Worm (Caenorhabditis elegans) whole organism, L4 larva: ENCODE data around the gene C06H5.11.

ENCODE experiments used
- D1046.2 ChIP-seq: fragments of 200-800 bp; sonication (Bioruptor generic); IDR thresholded peaks from 2 replicates; pipeline ENCODE4 v1.3.6; 2022; ENCODE audit warnings: missing genetic modification characterization, missing compliant biosample characterization
- F49E8.2 ChIP-seq: sonication (generic microtip); optimal IDR thresholded peaks from 2 replicates; lab custom pipeline; 2016; ENCODE audit warnings: missing compliant biosample characterization, mild to moderate bottlenecking, missing genetic modification characterization, borderline replicate concordance
- Y48G9A.11 ChIP-seq: fragments of 200-800 bp; sonication (Bioruptor generic); IDR thresholded peaks from 2 replicates; pipeline ENCODE4 v1.3.6; 2022; ENCODE audit warnings: missing genetic modification reagents, missing genetic modification characterization, missing compliant biosample characterization
- ZK546.5 ChIP-seq, 2 experiments: sonication (generic microtip); optimal IDR thresholded peaks; 2 replicates each; lab custom pipeline; 2017; ENCODE audit warnings: missing biosample characterization in 2 of 2, missing genetic modification characterization in 2 of 2
- aha-1 ChIP-seq: fragments of 150-350 bp; peaks from one replicate; lab custom pipeline; 2014; ENCODE audit warnings: missing biosample characterization, missing genetic modification characterization
- ama-1 ChIP-seq: fragments of 150-350 bp; optimal IDR thresholded peaks from 2 replicates; lab custom pipeline; 2014; ENCODE audit warnings: inconsistent platforms, mixed read lengths
- arid-1 ChIP-seq: fragments of 200-800 bp; sonication (Bioruptor generic); conservative IDR thresholded peaks from 2 replicates; pipeline ENCODE4 v1.3.6; 2022; ENCODE audit warnings: missing genetic modification reagents, missing genetic modification characterization, missing compliant biosample characterization
- ceh-20 ChIP-seq: fragments of 200-800 bp; sonication (Bioruptor generic); IDR thresholded peaks from 2 replicates; pipeline ENCODE4 v1.3.6; 2022; ENCODE audit warnings: missing genetic modification reagents, missing genetic modification characterization, missing compliant biosample characterization
- ceh-28 ChIP-seq: fragments of 150-350 bp; optimal IDR thresholded peaks from 2 replicates; lab custom pipeline; 2014; ENCODE audit warnings: missing biosample characterization, missing genetic modification reagents, missing genetic modification characterization
- ceh-44 ChIP-seq: fragments of 200-800 bp; sonication (Bioruptor generic); IDR thresholded peaks from 2 replicates; pipeline ENCODE4 v1.3.6; 2022; ENCODE audit warnings: missing genetic modification reagents, missing genetic modification characterization, missing compliant biosample characterization
- ceh-82 ChIP-seq: sonication (generic microtip); optimal IDR thresholded peaks from 2 replicates; lab custom pipeline; 2017; ENCODE audit warnings: missing biosample characterization, missing genetic modification characterization
- daf-8 ChIP-seq: fragments of 200-800 bp; sonication (Bioruptor generic); IDR thresholded peaks from 2 replicates; pipeline ENCODE4 v1.3.6; 2022; ENCODE audit warnings: missing genetic modification characterization, missing compliant biosample characterization
- dmd-8 ChIP-seq: fragments of 200-800 bp; sonication (Bioruptor generic); IDR thresholded peaks from 2 replicates; pipeline ENCODE4 v1.3.6; 2022; ENCODE audit warnings: missing genetic modification characterization, missing compliant biosample characterization
- dpl-1 ChIP-seq: fragments of 150-350 bp; optimal IDR thresholded peaks from 2 replicates; lab custom pipeline; 2014; ENCODE audit warnings: missing biosample characterization, missing genetic modification reagents, missing genetic modification characterization
- duxl-1 ChIP-seq: sonication (generic microtip); optimal IDR thresholded peaks from 2 replicates; lab custom pipeline; 2016; ENCODE audit warnings: mild to moderate bottlenecking, missing genetic modification characterization, moderate library complexity, missing compliant biosample characterization; ENCODE audit not compliant: poor library complexity
- dve-1 ChIP-seq: sonication (generic microtip); optimal IDR thresholded peaks from 2 replicates; lab custom pipeline; 2017; ENCODE audit warnings: antibody characterized with exemption, mild to moderate bottlenecking, missing genetic modification characterization, missing compliant biosample characterization; ENCODE audit not compliant: insufficient read depth
- egl-27 ChIP-seq: sonication (generic microtip); optimal IDR thresholded peaks from 3 replicates; lab custom pipeline; 2017; ENCODE audit warnings: missing biosample characterization, missing genetic modification reagents, missing genetic modification characterization
- egl-43 ChIP-seq: fragments of 200-800 bp; sonication (Bioruptor generic); IDR thresholded peaks from 2 replicates; pipeline ENCODE4 v1.3.6; 2022; ENCODE audit warnings: missing genetic modification reagents, missing genetic modification characterization, missing compliant biosample characterization
- fkh-10 ChIP-seq: fragments of 150-350 bp; optimal IDR thresholded peaks from 2 replicates; lab custom pipeline; 2014; ENCODE audit warnings: missing biosample characterization, missing genetic modification reagents, missing genetic modification characterization
- hlh-30 ChIP-seq: sonication (generic microtip); optimal IDR thresholded peaks from 2 replicates; lab custom pipeline; 2017; ENCODE audit warnings: antibody characterized with exemption, mild to moderate bottlenecking, missing genetic modification characterization, missing compliant biosample characterization; ENCODE audit not compliant: insufficient read depth
- lim-7 ChIP-seq: fragments of 200-800 bp; sonication (Bioruptor generic); IDR thresholded peaks from 2 replicates; pipeline ENCODE4 v1.3.6; 2022; ENCODE audit warnings: missing genetic modification characterization, missing compliant biosample characterization
- lin-15B ChIP-seq: fragments of 150-350 bp; sonication (generic microtip); optimal IDR thresholded peaks from 3 replicates; lab custom pipeline; 2014; ENCODE audit warnings: missing biosample characterization, missing genetic modification characterization
- lin-38 ChIP-seq: fragments of 200-800 bp; sonication (Bioruptor generic); IDR thresholded peaks from 2 replicates; pipeline ENCODE4 v1.3.6; 2022; ENCODE audit warnings: missing genetic modification reagents, missing genetic modification characterization, missing compliant biosample characterization
- lin-39 ChIP-seq: fragments of 150-350 bp; optimal IDR thresholded peaks from 2 replicates; lab custom pipeline; 2014; ENCODE audit warnings: missing biosample characterization, missing genetic modification reagents, missing genetic modification characterization
- lir-3 ChIP-seq: sonication (generic microtip); optimal IDR thresholded peaks from 2 replicates; lab custom pipeline; 2016; ENCODE audit warnings: mild to moderate bottlenecking, missing genetic modification characterization, missing compliant biosample characterization
- madf-5 ChIP-seq, 2 experiments: fragments of 200-800 bp; sonication (Bioruptor generic); IDR thresholded peaks; 2 replicates each; pipeline ENCODE4 v1.3.6; 2022; ENCODE audit warnings: missing compliant biosample characterization in 2 of 2, missing genetic modification characterization in 2 of 2
- madf-9 ChIP-seq: fragments of 200-800 bp; sonication (Bioruptor generic); conservative IDR thresholded peaks from 2 replicates; pipeline ENCODE4 v1.3.6; 2022; ENCODE audit warnings: missing genetic modification reagents, missing genetic modification characterization, missing compliant biosample characterization
- mep-1 ChIP-seq: fragments of 150-350 bp; sonication (generic microtip); optimal IDR thresholded peaks from 3 replicates; lab custom pipeline; 2014; ENCODE audit warnings: missing biosample characterization, missing genetic modification characterization
- mes-2 ChIP-seq: sonication (generic microtip); optimal IDR thresholded peaks from 2 replicates; lab custom pipeline; 2016; ENCODE audit warnings: missing genotype, mild to moderate bottlenecking, missing genetic modification characterization, missing compliant biosample characterization; ENCODE audit not compliant: poor library complexity, severe bottlenecking
- nhr-111 ChIP-seq: fragments of 200-800 bp; sonication (Bioruptor generic); optimal IDR thresholded peaks from 2 replicates; lab custom pipeline; 2018; ENCODE audit warnings: mild to moderate bottlenecking, missing genetic modification characterization, missing compliant biosample characterization
- nhr-237 ChIP-seq: sonication (generic microtip); optimal IDR thresholded peaks from 2 replicates; lab custom pipeline; 2017; ENCODE audit warnings: missing biosample characterization, missing genetic modification characterization
- nhr-28 ChIP-seq: fragments of 150-350 bp; optimal IDR thresholded peaks from 2 replicates; lab custom pipeline; 2014; ENCODE audit warnings: missing biosample characterization, missing genetic modification characterization
- nhr-48 ChIP-seq: sonication (generic microtip); optimal IDR thresholded peaks from 2 replicates; lab custom pipeline; 2016; ENCODE audit warnings: mild to moderate bottlenecking, missing genetic modification characterization, missing compliant biosample characterization
- nhr-6 ChIP-seq: fragments of 150-350 bp; optimal IDR thresholded peaks from 2 replicates; lab custom pipeline; 2014; ENCODE audit warnings: missing biosample characterization, missing genetic modification characterization
- php-3 ChIP-seq: fragments of 200-800 bp; sonication (Bioruptor generic); IDR thresholded peaks from 2 replicates; pipeline ENCODE4 v1.3.6; 2022; ENCODE audit warnings: missing genetic modification reagents, missing genetic modification characterization, missing compliant biosample characterization
- pqm-1 ChIP-seq: sonication (generic microtip); optimal IDR thresholded peaks from 2 replicates; lab custom pipeline; 2017; ENCODE audit warnings: missing biosample characterization, missing genetic modification characterization
- saeg-2 ChIP-seq: fragments of 200-800 bp; sonication (Bioruptor generic); IDR thresholded peaks from 2 replicates; pipeline ENCODE4 v1.3.6; 2022; ENCODE audit warnings: missing genetic modification reagents, missing genetic modification characterization, missing compliant biosample characterization
- skn-1 ChIP-seq: fragments of 150-350 bp; optimal IDR thresholded peaks from 2 replicates; lab custom pipeline; 2014; ENCODE audit warnings: missing biosample characterization, missing genetic modification characterization
- snpc-4 ChIP-seq: fragments of 150-350 bp; optimal IDR thresholded peaks from 2 replicates; lab custom pipeline; 2014; ENCODE audit warnings: missing biosample characterization, missing genetic modification characterization
- spr-1 ChIP-seq: sonication (generic microtip); optimal IDR thresholded peaks from 2 replicates; lab custom pipeline; 2016; ENCODE audit warnings: mild to moderate bottlenecking, missing genetic modification characterization, missing compliant biosample characterization
- tra-1 ChIP-seq: fragments of 200-800 bp; sonication (Bioruptor generic); IDR thresholded peaks from 2 replicates; pipeline ENCODE4 v1.3.6; 2022; ENCODE audit warnings: missing genetic modification reagents, missing genetic modification characterization, missing compliant biosample characterization
- unc-130 ChIP-seq: sonication (generic microtip); optimal IDR thresholded peaks from 2 replicates; lab custom pipeline; 2016; ENCODE audit warnings: missing genetic modification reagents, missing genetic modification characterization, missing compliant biosample characterization
- zag-1 ChIP-seq: fragments of 150-350 bp; optimal IDR thresholded peaks from 2 replicates; lab custom pipeline; 2014; ENCODE audit warnings: missing biosample characterization, missing genetic modification characterization
- zip-11 ChIP-seq: fragments of 200-800 bp; sonication (Bioruptor generic); IDR thresholded peaks from 2 replicates; pipeline ENCODE4 v1.3.6; 2022; ENCODE audit warnings: missing genetic modification characterization, missing compliant biosample characterization
- zip-2 ChIP-seq: fragments of 150-350 bp; optimal IDR thresholded peaks from 2 replicates; lab custom pipeline; 2014; ENCODE audit warnings: missing biosample characterization, missing genetic modification characterization
- ztf-11 ChIP-seq: fragments of 150-350 bp; optimal IDR thresholded peaks from 2 replicates; lab custom pipeline; 2014; ENCODE audit warnings: missing biosample characterization, missing genetic modification characterization
- ztf-7 ChIP-seq: fragments of 150-350 bp; optimal IDR thresholded peaks from 2 replicates; lab custom pipeline; 2014; ENCODE audit warnings: missing biosample characterization, missing genetic modification characterization

The C06H5.11 gene

DNA sequence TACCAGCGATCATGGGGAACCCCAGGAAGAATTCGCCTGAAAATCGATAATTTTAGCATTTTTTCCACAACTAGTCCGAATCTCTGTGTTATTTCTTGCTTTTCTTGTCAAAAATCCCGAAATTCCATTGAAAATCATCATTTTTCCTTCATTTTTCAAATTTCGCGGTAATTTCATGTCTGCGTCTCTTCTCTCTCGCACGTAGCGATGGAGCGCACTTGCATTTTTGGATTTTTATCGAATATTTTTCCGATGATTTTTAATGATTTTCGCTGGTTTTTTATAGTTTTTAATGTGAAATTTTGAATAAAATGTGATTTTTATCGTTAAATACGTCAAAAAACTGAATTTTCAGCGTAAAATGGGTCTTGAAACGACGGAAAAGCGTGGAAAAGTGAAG lies 27.6 kb upstream of the C06H5.11 start, which contains the start of gene E01B7.2 (continued):
- TF ChIP-seq saeg-2 (GFP tag; lab: Robert Waterston, UW), result no peak
- TF ChIP-seq zag-1, result peak; percentile 6
- no peak for TF ChIP-seq ceh-44 (GFP tag; lab: Robert Waterston, UW)
- no peak for TF ChIP-seq lir-3 (tag; lab: Kevin White, UChicago)
- TF ChIP-seq nhr-6 (tag; lab: Kevin White, UChicago), result peak; percentile 42
- peak; percentile 97 for TF ChIP-seq dpl-1 (GFP tag; lab: Kevin White, UChicago)
- no peak for TF ChIP-seq lin-39
- no peak for TF ChIP-seq php-3 (GFP tag; lab: Robert Waterston, UW)
- peak; percentile 60 for TF ChIP-seq hlh-30 (tag; lab: Kevin White, UChicago)
- no peak for TF ChIP-seq spr-1 (tag; lab: Kevin White, UChicago)
- no peak for TF ChIP-seq snpc-4 (tag; lab: Kevin White, UChicago)
- no peak for TF ChIP-seq egl-43 (GFP tag; lab: Robert Waterston, UW)
- no peak for TF ChIP-seq lin-15B
- TF ChIP-seq F49E8.2 (tag; lab: Kevin White, UChicago), result no peak
- peak; percentile 67 for TF ChIP-seq duxl-1 (tag; lab: Kevin White, UChicago)
- no peak for TF ChIP-seq skn-1 (tag; lab: Kevin White, UChicago)
- TF ChIP-seq nhr-48 (tag; lab: Kevin White, UChicago), result no peak
- no peak for TF ChIP-seq madf-9 (GFP tag; lab: Robert Waterston, UW)
- TF ChIP-seq ztf-7 (tag; lab: Kevin White, UChicago), result no peak
- no peak for TF ChIP-seq nhr-111 (GFP tag; lab: Kevin White, UChicago)
- no peak for TF ChIP-seq unc-130 (GFP tag; lab: Kevin White, UChicago)
- peak; percentile 15 for TF ChIP-seq fkh-10
- no peak for TF ChIP-seq aha-1 (tag; lab: Kevin White, UChicago)
- no peak for TF ChIP-seq zip-2
- TF ChIP-seq egl-27 (tag; lab: Kevin White, UChicago), result no peak
- no peak for TF ChIP-seq pqm-1
- peak; percentile 98 for TF ChIP-seq lin-38
- TF ChIP-seq tra-1 (GFP tag; lab: Robert Waterston, UW), result no peak
- TF ChIP-seq nhr-28 (tag; lab: Kevin White, UChicago), result peak; percentile 27
- TF ChIP-seq dve-1 (tag; lab: Kevin White, UChicago), result peak; percentile 78
- no peak for TF ChIP-seq madf-5 (GFP tag; IDR thresholded peaks at IDR 0.05; lab: Robert Waterston, UW)
- TF ChIP-seq ceh-82 (tag; lab: Kevin White, UChicago), result no peak

DNA sequence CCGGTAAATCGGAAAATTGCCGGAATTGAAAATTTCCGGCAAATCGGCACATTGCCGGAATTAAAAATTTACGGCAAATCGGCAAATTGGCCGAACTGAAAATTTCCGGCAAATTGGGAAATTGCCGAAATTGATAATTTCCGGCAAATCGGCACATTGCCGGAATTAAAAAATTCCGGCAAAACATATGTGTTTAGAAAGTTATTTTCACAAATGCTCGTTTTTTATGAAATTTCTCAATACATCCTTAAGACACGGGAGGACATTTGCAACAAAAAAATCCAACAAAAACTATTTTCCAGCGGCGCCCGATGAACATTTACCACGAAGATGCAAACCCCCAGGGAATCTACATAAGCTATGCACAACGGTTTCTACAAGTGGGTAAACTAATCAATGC lies 24.9 kb upstream of the C06H5.11 start, which contains the start of gene C06H5.8:
TSS of gene C06H5.8 (plus strand) at position 301 of the 400 bp plus-strand sequence.
- TF ChIP-seq ZK546.5 (tag; optimal IDR thresholded peaks at IDR 0.05; lab: Kevin White, UChicago), result no peak
- TF ChIP-seq Y48G9A.11 (GFP tag; lab: Robert Waterston, UW), result no peak
- no peak for TF ChIP-seq nhr-237 (tag; lab: Kevin White, UChicago)
- TF ChIP-seq ceh-20, result no peak
- TF ChIP-seq, all 104 proteins: peak for 0

DNA sequence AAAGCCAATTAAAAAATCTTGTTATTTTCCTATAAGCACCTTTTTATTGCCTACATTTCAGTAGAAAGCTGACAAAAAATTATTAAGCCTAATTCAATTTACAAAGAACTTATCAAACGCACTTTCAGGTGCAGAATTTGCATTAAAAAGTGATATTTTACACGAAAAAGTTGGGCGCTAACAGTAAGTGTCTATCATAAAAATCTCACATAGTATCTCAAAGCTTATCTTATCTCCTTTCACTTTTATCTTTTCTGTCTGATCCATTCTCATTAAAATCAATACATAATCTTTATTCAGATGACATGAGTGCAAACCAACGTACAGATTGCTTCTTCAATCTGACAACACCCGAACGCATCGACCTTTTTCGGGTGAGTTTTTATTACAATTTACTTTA lies 16.2 kb upstream of the C06H5.11 start, which contains the start of gene dcar-1:
TSS of gene dcar-1 (plus strand) at position 301 of the 400 bp plus-strand sequence.
- TF ChIP-seq mes-2 (tag; lab: Kevin White, UChicago) (no peak), arid-1 (GFP tag; lab: Robert Waterston, UW) (no peak), ceh-28 (tag; lab: Kevin White, UChicago) (no peak), ceh-44 (GFP tag; lab: Robert Waterston, UW) (no peak), lim-7 (GFP tag; lab: Robert Waterston, UW) (no peak), zip-11 (no peak), nhr-48 (tag; lab: Kevin White, UChicago) (no peak), ama-1 (lab: Kevin White, UChicago) (no peak), madf-9 (GFP tag; lab: Robert Waterston, UW) (no peak), daf-8 (GFP tag; lab: Robert Waterston, UW) (no peak), zip-2 (no peak), D1046.2 (GFP tag; lab: Robert Waterston, UW) (no peak), mep-1 (tag; lab: Kevin White, UChicago) (no peak), dmd-8 (GFP tag; lab: Robert Waterston, UW) (no peak), ztf-11 (no peak), aha-1 (tag; lab: Kevin White, UChicago) (no peak), ceh-20 (no peak), dve-1 (tag; lab: Kevin White, UChicago) (no peak)
- TF ChIP-seq, all 104 proteins: peak for 0
